Fruit fly (Drosophila melanogaster) whole organism: ENCODE measurements around the gene CG10581.
A peak's percentile ranks its signal among the peaks of the same experiment; 100 is the strongest.

Source experiments
- CG8478 ChIP-seq: fragments of >200 bp; optimal IDR thresholded peaks from 2 replicates; lab custom pipeline; 2018; ENCODE audit warnings: inconsistent platforms
- Dll ChIP-seq: fragments of >200 bp; optimal IDR thresholded peaks from 2 replicates; lab custom pipeline; 2017
- pan ChIP-seq: fragments of >200 bp; optimal IDR thresholded peaks from 2 replicates; lab custom pipeline; 2017
- psq ChIP-seq: fragments of >200 bp; optimal IDR thresholded peaks from 2 replicates; lab custom pipeline; 2017
- usp ChIP-seq: fragments of >200 bp; optimal IDR thresholded peaks from 2 replicates; lab custom pipeline; 2017; ENCODE audit warnings: missing biosample characterization, missing genetic modification characterization, mixed read lengths

- TF ChIP-seq psq (lab: Kevin White, UChicago) (no peak), CG8478 (no peak), pan (lab: Kevin White, UChicago) (no peak), Dll (peak; percentile 80), usp (GFP tag; lab: Kevin White, UChicago) (no peak)
Observed at dm6 chr3L:21058651-21059050, 24.6 kb upstream of the CG10581 start.
